Fruit fly (Drosophila melanogaster) whole organism, embryonic: ENCODE measurements around the gene Sox100B.

Experiments used
- Ada2b ChIP-seq: fragments of 200-800 bp; sonication (Bioruptor generic); IDR thresholded peaks from 2 replicates; pipeline ENCODE4 v1.3.6; 2022; ENCODE audit warnings: missing biosample characterization, missing genetic modification characterization
- Awh ChIP-seq: fragments of 200-800 bp; sonication (Bioruptor generic); IDR thresholded peaks from 2 replicates; pipeline ENCODE4, ENCODE4 v1.3.6; 2022; ENCODE audit warnings: missing biosample characterization, missing genetic modification characterization
- Bdp1 ChIP-seq: fragments of 200-800 bp; sonication (Bioruptor generic); optimal IDR thresholded peaks from 3 replicates; lab custom pipeline; 2016; ENCODE audit warnings: missing biosample characterization, missing genetic modification characterization
- Blimp-1 ChIP-seq: fragments of 200-800 bp; sonication (Bioruptor generic); optimal IDR thresholded peaks from 3 replicates; lab custom pipeline; 2018; ENCODE audit warnings: missing biosample characterization, missing genetic modification characterization, mild to moderate bottlenecking, moderate library complexity, missing genetic modification reagents
- CG10321 ChIP-seq: fragments of 200-800 bp; sonication (Bioruptor generic); IDR thresholded peaks from 2 replicates; pipeline ENCODE4 v1.3.6; 2022; ENCODE audit warnings: missing biosample characterization, missing genetic modification characterization
- CG11398 ChIP-seq: fragments of 200-800 bp; sonication (Bioruptor generic); optimal IDR thresholded peaks from 2 replicates; lab custom pipeline; 2016; ENCODE audit warnings: missing biosample characterization, missing genetic modification characterization
- CG15269 ChIP-seq: fragments of 200-800 bp; sonication (Bioruptor generic); optimal IDR thresholded peaks from 2 replicates; lab custom pipeline; 2018; ENCODE audit warnings: missing biosample characterization, mild to moderate bottlenecking, missing genetic modification characterization, moderate library complexity
- CG15479 ChIP-seq: fragments of 200-800 bp; sonication (Bioruptor generic); optimal IDR thresholded peaks from 3 replicates; lab custom pipeline; 2019; ENCODE audit warnings: missing biosample characterization, mild to moderate bottlenecking, missing genetic modification characterization, moderate library complexity
- CG15601 ChIP-seq: fragments of 200-800 bp; sonication (Bioruptor generic); optimal IDR thresholded peaks from 3 replicates; lab custom pipeline; 2019; ENCODE audit warnings: missing biosample characterization, mild to moderate bottlenecking, missing genetic modification characterization, moderate library complexity
- CG16813 ChIP-seq: fragments of 200-800 bp; sonication (Bioruptor generic); IDR thresholded peaks from 3 replicates; pipeline ENCODE4 v1.3.6; 2022; ENCODE audit warnings: missing biosample characterization, missing genetic modification characterization; ENCODE audit not compliant: partially characterized antibody
- CG17829 ChIP-seq: fragments of 200-800 bp; optimal IDR thresholded peaks from 2 replicates; lab custom pipeline; 2019; ENCODE audit warnings: missing biosample characterization, mild to moderate bottlenecking, missing genetic modification characterization, moderate library complexity
- CG30431 ChIP-seq: fragments of 200-800 bp; sonication (Bioruptor generic); optimal IDR thresholded peaks from 2 replicates; lab custom pipeline; 2017; ENCODE audit warnings: missing biosample characterization, missing genetic modification characterization
- CG31388 ChIP-seq: fragments of 200-800 bp; sonication (Bioruptor generic); optimal IDR thresholded peaks from 2 replicates; lab custom pipeline; 2016; ENCODE audit warnings: missing biosample characterization, missing genetic modification characterization
- CG3163 ChIP-seq: fragments of 200-800 bp; sonication (Bioruptor generic); optimal IDR thresholded peaks from 3 replicates; lab custom pipeline; 2016; ENCODE audit warnings: missing biosample characterization, missing genetic modification characterization
- CG6272 ChIP-seq: fragments of 200-800 bp; sonication (Bioruptor generic); IDR thresholded peaks from 2 replicates; pipeline ENCODE4 v1.3.6; 2022; ENCODE audit warnings: missing biosample characterization, missing genetic modification characterization
- CG7271 ChIP-seq: fragments of 200-800 bp; sonication (Bioruptor generic); optimal IDR thresholded peaks from 2 replicates; lab custom pipeline; 2018; ENCODE audit warnings: missing biosample characterization, mild to moderate bottlenecking, missing genetic modification characterization, moderate library complexity
- CG7839 ChIP-seq: fragments of 200-800 bp; sonication (Bioruptor generic); optimal IDR thresholded peaks from 3 replicates; lab custom pipeline; 2018; ENCODE audit warnings: missing biosample characterization, mild to moderate bottlenecking, missing genetic modification characterization, moderate library complexity
- CG7928 ChIP-seq: fragments of 200-800 bp; sonication (Bioruptor generic); optimal IDR thresholded peaks from 2 replicates; lab custom pipeline; 2017; ENCODE audit warnings: missing biosample characterization, mild to moderate bottlenecking, missing genetic modification characterization
- CG7987 ChIP-seq: fragments of 200-800 bp; sonication (Bioruptor generic); optimal IDR thresholded peaks from 2 replicates; lab custom pipeline; 2018; ENCODE audit warnings: missing biosample characterization, mild to moderate bottlenecking, missing genetic modification characterization, moderate library complexity
- CG8765 ChIP-seq: fragments of 200-800 bp; sonication (Bioruptor generic); IDR thresholded peaks from 2 replicates; pipeline ENCODE4 v1.3.6; 2022; ENCODE audit warnings: missing biosample characterization, missing genetic modification characterization
- CG9932 ChIP-seq: fragments of 200-800 bp; sonication (Bioruptor generic); IDR thresholded peaks from 2 replicates; pipeline ENCODE4 v1.3.6; 2022; ENCODE audit warnings: missing biosample characterization, missing genetic modification characterization
- CrebB ChIP-seq: fragments of 200-800 bp; sonication (Bioruptor generic); optimal IDR thresholded peaks from 3 replicates; lab custom pipeline; 2018; ENCODE audit warnings: missing biosample characterization, mild to moderate bottlenecking, missing genetic modification characterization
- D ChIP-seq, 2 experiments: fragments of 200-800 bp in 1 of 2; fragments of >200 bp in 1 of 2; sonication (Bioruptor generic) in 1 of 2; optimal IDR thresholded peaks; 2 replicates in 1 of 2; 3 replicates in 1 of 2; lab custom pipeline; 2017; ENCODE audit warnings: mild to moderate bottlenecking in 1 of 2, missing biosample characterization in 1 of 2, missing genetic modification characterization in 1 of 2, missing genetic modification reagents in 1 of 2
- Dip2 ChIP-seq: fragments of 200-800 bp; sonication (Bioruptor generic); IDR thresholded peaks from 2 replicates; pipeline ENCODE4 v1.3.6; 2022; ENCODE audit warnings: missing biosample characterization, missing genetic modification characterization
- Doc2 ChIP-seq: fragments of 200-800 bp; sonication (Bioruptor generic); IDR thresholded peaks from 2 replicates; pipeline ENCODE4 v1.3.6; 2022; ENCODE audit warnings: missing biosample characterization, missing genetic modification characterization
- Eip74EF ChIP-seq, 2 experiments: fragments of 200-800 bp in 1 of 2; fragments of >200 bp in 1 of 2; sonication (Bioruptor generic) in 1 of 2; optimal IDR thresholded peaks; 2 replicates each; lab custom pipeline; 2017 to 2019; ENCODE audit warnings: missing biosample characterization in 2 of 2, missing genetic modification characterization in 2 of 2, mild to moderate bottlenecking in 1 of 2, moderate library complexity in 1 of 2
- Ets97D ChIP-seq: fragments of 200-800 bp; sonication (Bioruptor generic); optimal IDR thresholded peaks from 3 replicates; lab custom pipeline; 2016; ENCODE audit warnings: missing biosample characterization, missing genetic modification characterization
- HLH54F ChIP-seq: fragments of 200-800 bp; sonication (Bioruptor generic); optimal IDR thresholded peaks from 3 replicates; lab custom pipeline; 2016; ENCODE audit warnings: missing biosample characterization, missing genetic modification characterization
- Hand ChIP-seq: fragments of 200-800 bp; sonication (Bioruptor generic); optimal IDR thresholded peaks from 2 replicates; lab custom pipeline; 2017; ENCODE audit warnings: mild to moderate bottlenecking, missing biosample characterization, missing genetic modification reagents, missing genetic modification characterization
- Max ChIP-seq: fragments of 200-800 bp; sonication (Bioruptor generic); optimal IDR thresholded peaks from 2 replicates; lab custom pipeline; 2016; ENCODE audit warnings: missing biosample characterization, mild to moderate bottlenecking, missing genetic modification characterization
- Neu2 ChIP-seq: fragments of 200-800 bp; sonication (Bioruptor generic); optimal IDR thresholded peaks from 3 replicates; lab custom pipeline; 2016; ENCODE audit warnings: missing biosample characterization, missing genetic modification characterization, borderline replicate concordance
- abd-A ChIP-seq: fragments of 200-800 bp; sonication (Bioruptor generic); optimal IDR thresholded peaks from 3 replicates; lab custom pipeline; 2019; ENCODE audit warnings: missing biosample characterization, mild to moderate bottlenecking, missing genetic modification characterization, moderate library complexity
- ara ChIP-seq: fragments of 200-800 bp; sonication (Bioruptor generic); IDR thresholded peaks from 2 replicates; pipeline ENCODE4 v1.3.6; 2022; ENCODE audit warnings: missing biosample characterization, missing genetic modification characterization
- bcd ChIP-seq: fragments of 200-800 bp; sonication (Bioruptor generic); optimal IDR thresholded peaks from 2 replicates; lab custom pipeline; 2017; ENCODE audit warnings: missing biosample characterization, mild to moderate bottlenecking, missing genetic modification characterization
- bowl ChIP-seq: fragments of 200-800 bp; sonication (Bioruptor generic); IDR thresholded peaks from 2 replicates; pipeline ENCODE4 v1.3.6; 2022; ENCODE audit warnings: missing biosample characterization, missing genetic modification characterization
- crc ChIP-seq: fragments of 200-800 bp; sonication (Bioruptor generic); optimal IDR thresholded peaks from 2 replicates; lab custom pipeline; 2016; ENCODE audit warnings: missing biosample characterization, missing genetic modification characterization
- crol ChIP-seq: fragments of 200-800 bp; sonication (Bioruptor generic); IDR thresholded peaks from 2 replicates; pipeline ENCODE4 v1.3.6; 2022; ENCODE audit warnings: missing biosample characterization, missing genetic modification characterization
- hbn ChIP-seq: fragments of 200-800 bp; sonication (Bioruptor generic); IDR thresholded peaks from 2 replicates; pipeline ENCODE4 v1.3.6; 2022; ENCODE audit warnings: missing biosample characterization, missing genetic modification characterization; ENCODE audit not compliant: partially characterized antibody
- hkb ChIP-seq, 2 experiments: fragments of 200-800 bp in 1 of 2; fragments of >200 bp in 1 of 2; sonication (Bioruptor generic) in 1 of 2; IDR thresholded peaks in 1 of 2; optimal IDR thresholded peaks in 1 of 2; 2 replicates each; pipeline versions ENCODE4 v1.3.6 to Lab custom; 2017 to 2022; ENCODE audit warnings: missing biosample characterization in 1 of 2, missing genetic modification characterization in 1 of 2
- ken ChIP-seq: fragments of 200-800 bp; sonication (Bioruptor generic); IDR thresholded peaks from 3 replicates; pipeline ENCODE4 v1.3.6; 2022; ENCODE audit warnings: missing biosample characterization, missing genetic modification characterization
- nerfin-1 ChIP-seq: fragments of 200-800 bp; sonication (Bioruptor generic); optimal IDR thresholded peaks from 3 replicates; lab custom pipeline; 2019; ENCODE audit warnings: missing biosample characterization, mild to moderate bottlenecking, missing genetic modification characterization, moderate library complexity
- ro ChIP-seq: fragments of 200-800 bp; sonication (Bioruptor generic); IDR thresholded peaks from 2 replicates; pipeline ENCODE4 v1.3.6; 2022; ENCODE audit warnings: missing biosample characterization, missing genetic modification characterization
- row ChIP-seq: fragments of 200-800 bp; sonication (Bioruptor generic); IDR thresholded peaks from 3 replicates; pipeline ENCODE4 v1.3.6; 2022; ENCODE audit warnings: missing biosample characterization, missing genetic modification characterization
- salm ChIP-seq: fragments of 200-800 bp; sonication (Bioruptor generic); optimal IDR thresholded peaks from 2 replicates; lab custom pipeline; 2018; ENCODE audit warnings: missing biosample characterization, mild to moderate bottlenecking, missing genetic modification characterization
- sim ChIP-seq: fragments of 200-800 bp; sonication (Bioruptor generic); IDR thresholded peaks from 2 replicates; pipeline ENCODE4 v1.3.6; 2022; ENCODE audit warnings: missing biosample characterization, missing genetic modification characterization
- so ChIP-seq: fragments of 200-800 bp; sonication (Bioruptor generic); IDR thresholded peaks from 3 replicates; pipeline ENCODE4 v1.3.6; 2022; ENCODE audit warnings: missing biosample characterization, missing genetic modification characterization
- vnd ChIP-seq: fragments of 200-800 bp; sonication (Bioruptor generic); IDR thresholded peaks from 3 replicates; pipeline ENCODE4 v1.3.6; 2022; ENCODE audit warnings: missing biosample characterization, missing genetic modification characterization; ENCODE audit not compliant: partially characterized antibody
- wdn ChIP-seq: fragments of 200-800 bp; sonication (Bioruptor generic); IDR thresholded peaks from 2 replicates; pipeline ENCODE4 v1.3.6; 2022; ENCODE audit warnings: missing biosample characterization, missing genetic modification characterization

Gene Sox100B

DNA sequence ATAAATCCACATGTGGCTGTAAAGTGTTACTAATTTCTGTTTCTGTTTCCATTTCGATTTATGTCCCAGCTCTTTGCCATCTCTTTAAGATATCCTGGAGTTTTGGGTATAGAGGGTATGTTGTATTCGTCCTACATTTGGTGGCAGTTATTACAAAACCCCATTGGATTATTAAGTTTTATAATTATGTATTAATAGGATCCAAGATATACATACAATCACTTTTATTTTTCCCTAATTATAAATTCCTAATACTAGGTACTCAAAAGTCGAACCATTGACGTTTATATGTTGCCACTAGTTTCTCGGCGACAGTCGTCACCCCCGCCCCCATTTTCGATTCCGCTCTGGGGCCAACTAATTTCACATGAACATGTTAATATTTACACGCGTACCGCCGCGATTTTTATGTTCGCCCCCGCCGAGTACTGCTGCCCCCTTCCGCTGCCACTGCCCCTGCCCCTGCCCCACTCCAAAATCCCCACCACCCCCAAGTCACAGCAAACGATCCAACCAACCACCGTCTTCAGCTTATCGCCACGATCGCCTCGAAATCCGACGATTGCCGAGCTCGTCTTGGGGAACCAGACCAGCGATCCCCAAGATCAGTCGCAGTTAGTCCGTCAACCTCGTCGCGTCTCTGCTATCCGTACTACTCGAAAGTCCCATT, at the start of gene Sox100B (continued):
- no peak for TF ChIP-seq hkb (optimal IDR thresholded peaks at IDR 0.05; lab: Kevin White, UChicago)
- TF ChIP-seq hkb (GFP tag; IDR thresholded peaks at IDR 0.05; lab: Robert Waterston, UW), result peak; percentile 56; the same call in 1 of the 2 replicates
- TF ChIP-seq CG6272 (GFP tag; lab: Robert Waterston, UW), result peak; percentile 60; the same call in 1 of the 2 replicates
- TF ChIP-seq Eip74EF (GFP tag; optimal IDR thresholded peaks at IDR 0.05; lab: Kevin White, UChicago), result peak in 1 of 2 experiments; percentile 18
- TF ChIP-seq CG17829 (tag; lab: Kevin White, UChicago), result peak; percentile 88
- peak; percentile 84 for TF ChIP-seq row (GFP tag; lab: Robert Waterston, UW)
- TF ChIP-seq Ets97D (GFP tag; lab: Kevin White, UChicago), result no peak
- peak; percentile 49 for TF ChIP-seq CG7271
- TF ChIP-seq HLH54F (GFP tag; lab: Kevin White, UChicago), result no peak
- TF ChIP-seq wdn (GFP tag; lab: Robert Waterston, UW), result no peak
- peak; percentile 78 for TF ChIP-seq CG7839 (tag; lab: Kevin White, UChicago)
- TF ChIP-seq CG7987 (GFP tag; lab: Kevin White, UChicago), result no peak
- TF ChIP-seq so (GFP tag; lab: Robert Waterston, UW), result no peak
- TF ChIP-seq CG11398 (GFP tag; lab: Kevin White, UChicago), result no peak
- no peak for TF ChIP-seq D (optimal IDR thresholded peaks at IDR 0.05; lab: Kevin White, UChicago)
- peak; percentile 72 for TF ChIP-seq D (GFP tag; optimal IDR thresholded peaks at IDR 0.05; lab: Kevin White, UChicago)
- no peak for TF ChIP-seq Bdp1 (GFP tag; lab: Kevin White, UChicago)
- peak; percentile 43 for TF ChIP-seq CG30431 (GFP tag; lab: Kevin White, UChicago)
- TF ChIP-seq CG9932 (GFP tag; lab: Robert Waterston, UW), result 0 out of 2 replicates have a peak, but pooled peaks have one; percentile 13
- no peak for TF ChIP-seq vnd (GFP tag; lab: Robert Waterston, UW)
- no peak for TF ChIP-seq Hand (GFP tag; lab: Kevin White, UChicago)
- TF ChIP-seq CG15601, result peak; percentile 57
- peak; percentile 53 for TF ChIP-seq Ada2b
- TF ChIP-seq CG8765 (GFP tag; lab: Robert Waterston, UW), result peak; percentile 82; the same call in 1 of the 2 replicates
- peak; percentile 76 for TF ChIP-seq crol (GFP tag; lab: Robert Waterston, UW)
- TF ChIP-seq bowl, result no peak
- TF ChIP-seq Blimp-1 (GFP tag; lab: Kevin White, UChicago), result peak; percentile 70
- TF ChIP-seq CG15269, result peak; percentile 52
- TF ChIP-seq sim (GFP tag; lab: Robert Waterston, UW), result no peak; the same call in 1 of the 2 replicates
- peak; percentile 5 for TF ChIP-seq CG31388 (GFP tag; lab: Kevin White, UChicago)
- TF ChIP-seq hbn (GFP tag; lab: Robert Waterston, UW), result no peak
- TF ChIP-seq Awh, result peak; percentile 68
- TF ChIP-seq nerfin-1, result peak; percentile 52
- TF ChIP-seq CG7928 (GFP tag; lab: Kevin White, UChicago), result no peak
- no peak for TF ChIP-seq Dip2 (GFP tag; lab: Robert Waterston, UW)
- TF ChIP-seq CrebB (tag; lab: Kevin White, UChicago), result no peak
- no peak for TF ChIP-seq CG3163 (GFP tag; lab: Kevin White, UChicago)
- no peak for TF ChIP-seq abd-A (tag; lab: Kevin White, UChicago)
- TF ChIP-seq Max (GFP tag; lab: Kevin White, UChicago), result peak; percentile 33
- TF ChIP-seq CG15479 (GFP tag; lab: Kevin White, UChicago), result no peak
- TF ChIP-seq CG10321 (GFP tag; lab: Robert Waterston, UW), result no peak
- TF ChIP-seq crc (GFP tag; lab: Kevin White, UChicago), result no peak
- TF ChIP-seq ara (GFP tag; lab: Robert Waterston, UW), result peak; percentile 88
- no peak for TF ChIP-seq Neu2
- TF ChIP-seq Doc2, result no peak
- TF ChIP-seq ro (GFP tag; lab: Robert Waterston, UW), result peak; percentile 63
- TF ChIP-seq salm (tag; lab: Kevin White, UChicago), result no peak
- 0 out of 3 replicates have a peak, but pooled peaks have one; percentile 22 for TF ChIP-seq ken (GFP tag; lab: Robert Waterston, UW)
- no peak for TF ChIP-seq CG16813 (GFP tag; lab: Robert Waterston, UW)
- peak; percentile 55 for TF ChIP-seq bcd (GFP tag; lab: Kevin White, UChicago)
